Worm (Caenorhabditis elegans): Measurements from ENCODE around the gene sptl-1.
A peak's percentile ranks its signal among the peaks of the same experiment; 100 is the strongest.

The sptl-1 gene

ce11 chrII:23739-24138 lies 27.7 kb upstream of the sptl-1 start:
- TF ChIP-seq med-1 (GFP tag; optimal IDR thresholded peaks at IDR 0.05; ENCODE audit: insufficient read depth) (no peak), ztf-29 (GFP tag; IDR thresholded peaks at IDR 0.05) (no peak), klf-2 (GFP tag; conservative IDR thresholded peaks at IDR 0.05) (no peak), T22C8.4 (GFP tag; IDR thresholded peaks at IDR 0.05) (no peak), ref-1 (GFP tag; conservative IDR thresholded peaks at IDR 0.05) (no peak), flt-1 (GFP tag; IDR thresholded peaks at IDR 0.05) (no peak), ztf-23 (GFP tag; IDR thresholded peaks at IDR 0.05) (no peak), tab-1 (GFP tag; IDR thresholded peaks at IDR 0.05) (no peak), cog-1 (tag; optimal IDR thresholded peaks at IDR 0.05) (no peak)

DNA sequence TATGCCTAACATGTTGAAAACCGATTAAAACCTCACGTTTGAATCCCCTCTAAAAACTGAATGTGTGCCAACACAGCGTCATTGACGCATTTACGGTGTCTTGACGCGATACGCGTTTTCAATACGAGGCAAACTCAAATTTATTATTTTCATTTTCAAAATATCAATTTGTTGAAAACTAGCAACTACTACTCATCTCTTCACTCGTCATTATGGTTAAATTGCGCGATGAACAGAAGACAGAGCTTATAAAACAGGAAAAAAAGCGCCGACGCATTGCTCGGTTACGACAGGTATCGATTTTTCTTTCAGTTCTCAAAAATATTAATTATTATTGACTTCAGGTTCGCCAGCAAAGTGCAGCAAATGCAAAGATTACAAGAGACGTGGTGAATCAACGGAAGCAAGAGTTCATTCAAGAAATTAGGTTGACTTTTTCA lies 26.9 kb upstream of the sptl-1 start, which contains the start of gene enee-1:
enee-1 (plus strand) TSS at position 108 of the 440 bp plus-strand sequence.
- TF ChIP-seq cog-1 (tag; optimal IDR thresholded peaks at IDR 0.05) (peak; percentile 26), ztf-23 (GFP tag; IDR thresholded peaks at IDR 0.05) (0 out of 2 replicates have a peak, but pooled peaks have one; percentile 56), med-1 (GFP tag; optimal IDR thresholded peaks at IDR 0.05; ENCODE audit: insufficient read depth) (no peak)

ce11 chrII:28283-28682 lies 23.2 kb upstream of the sptl-1 start, which contains the start of gene F23F1.4:
Gene F23F1.4, minus strand, starts transcription at chrII:28423.
- no peak for TF ChIP-seq ztf-23 (GFP tag; IDR thresholded peaks at IDR 0.05)

DNA sequence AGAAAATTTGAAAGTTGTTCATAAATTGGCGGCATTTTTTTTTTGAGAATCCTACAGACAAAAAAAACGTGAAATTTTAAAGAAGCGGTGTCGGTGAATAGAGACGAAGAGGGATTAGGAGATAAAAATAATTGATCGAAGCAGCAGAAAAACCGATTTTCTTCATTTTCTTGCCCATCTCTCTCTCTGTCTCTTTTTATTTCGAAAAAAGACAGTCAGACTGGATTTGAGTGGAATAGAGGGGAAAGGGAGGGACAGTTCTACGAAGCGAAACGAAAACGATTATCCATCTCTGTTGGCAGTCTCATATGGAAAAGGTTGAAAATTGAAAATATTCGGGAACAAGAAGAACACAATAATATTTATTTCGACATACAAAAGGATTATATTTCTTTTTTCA lies 21.9 kb upstream of the sptl-1 start:
- TF ChIP-seq ztf-23 (GFP tag; IDR thresholded peaks at IDR 0.05) (no peak), tab-1 (GFP tag; IDR thresholded peaks at IDR 0.05) (no peak), klf-2 (GFP tag; conservative IDR thresholded peaks at IDR 0.05) (no peak), flt-1 (GFP tag; IDR thresholded peaks at IDR 0.05) (no peak), T22C8.4 (GFP tag; IDR thresholded peaks at IDR 0.05) (no peak), cog-1 (tag; optimal IDR thresholded peaks at IDR 0.05) (no peak), ztf-29 (GFP tag; IDR thresholded peaks at IDR 0.05) (no peak), ref-1 (GFP tag; conservative IDR thresholded peaks at IDR 0.05) (no peak), med-1 (GFP tag; optimal IDR thresholded peaks at IDR 0.05; ENCODE audit: insufficient read depth) (no peak)

DNA sequence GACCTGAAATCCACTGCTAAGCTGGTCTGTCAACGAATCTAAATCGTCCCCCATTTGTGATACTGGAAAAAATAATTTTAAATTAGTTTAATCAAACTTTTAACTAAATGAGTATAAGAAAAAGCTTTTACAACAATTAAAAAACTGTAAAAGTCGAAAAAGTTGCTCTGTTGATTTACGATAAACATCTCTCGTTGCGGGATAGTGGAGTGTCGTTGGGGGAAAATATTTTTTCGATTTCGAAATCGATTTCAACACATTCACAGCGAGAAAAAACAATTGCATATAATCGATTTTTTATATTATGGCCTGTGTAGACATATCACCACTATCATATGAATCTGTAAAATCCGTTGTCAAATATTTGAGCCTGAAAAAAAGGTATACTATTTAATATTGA lies 19.9 kb upstream of the sptl-1 start, which contains the start of the genes F23F1.5 and fbxc-54:
F23F1.5 (minus strand) TSS at position 64 of the 400 bp plus-strand sequence.
fbxc-54 (plus strand) TSS at position 199 of the 400 bp plus-strand sequence.
- TF ChIP-seq ref-1 (GFP tag; conservative IDR thresholded peaks at IDR 0.05) (no peak), med-1 (GFP tag; optimal IDR thresholded peaks at IDR 0.05; ENCODE audit: insufficient read depth) (no peak), ztf-23 (GFP tag; IDR thresholded peaks at IDR 0.05) (no peak), klf-2 (GFP tag; conservative IDR thresholded peaks at IDR 0.05) (no peak), cog-1 (tag; optimal IDR thresholded peaks at IDR 0.05) (no peak), T22C8.4 (GFP tag; IDR thresholded peaks at IDR 0.05) (no peak), ztf-29 (GFP tag; IDR thresholded peaks at IDR 0.05) (no peak), tab-1 (GFP tag; IDR thresholded peaks at IDR 0.05) (no peak)

ce11 chrII:33904-34303 lies 17.5 kb upstream of the sptl-1 start, which contains the start of gene F23F1.2:
Gene F23F1.2, plus strand, starts transcription at chrII:34204.
- TF ChIP-seq med-1 (GFP tag; optimal IDR thresholded peaks at IDR 0.05; ENCODE audit: insufficient read depth) = no peak
- no peak for TF ChIP-seq tab-1 (GFP tag; IDR thresholded peaks at IDR 0.05)
- no peak for TF ChIP-seq ztf-29 (GFP tag; IDR thresholded peaks at IDR 0.05)
- no peak for TF ChIP-seq flt-1 (GFP tag; IDR thresholded peaks at IDR 0.05)
- TF ChIP-seq klf-2 (GFP tag; conservative IDR thresholded peaks at IDR 0.05) = no peak
- no peak for TF ChIP-seq cog-1 (tag; optimal IDR thresholded peaks at IDR 0.05)
- TF ChIP-seq ztf-23 (GFP tag; IDR thresholded peaks at IDR 0.05) = no peak
- no peak for TF ChIP-seq T22C8.4 (GFP tag; IDR thresholded peaks at IDR 0.05)
- no peak for TF ChIP-seq ref-1 (GFP tag; conservative IDR thresholded peaks at IDR 0.05)

ce11 chrII:37213-37612 lies 14.2 kb upstream of the sptl-1 start, which contains the start of gene F23F1.6:
Gene F23F1.6, minus strand, starts transcription at chrII:37313.
- TF ChIP-seq klf-2 (GFP tag; conservative IDR thresholded peaks at IDR 0.05) = no peak
- TF ChIP-seq ztf-29 (GFP tag; IDR thresholded peaks at IDR 0.05) = no peak
- no peak for TF ChIP-seq T22C8.4 (GFP tag; IDR thresholded peaks at IDR 0.05)
- no peak for TF ChIP-seq ztf-23 (GFP tag; IDR thresholded peaks at IDR 0.05)
- TF ChIP-seq tab-1 (GFP tag; IDR thresholded peaks at IDR 0.05) = no peak
- no peak for TF ChIP-seq cog-1 (tag; optimal IDR thresholded peaks at IDR 0.05)
- no peak for TF ChIP-seq ref-1 (GFP tag; conservative IDR thresholded peaks at IDR 0.05)

ce11 chrII:39437-39836 lies 12.0 kb upstream of the sptl-1 start, which contains the start of gene spp-24:
Gene spp-24, minus strand, starts transcription at chrII:39537.
- TF ChIP-seq T22C8.4 (GFP tag; IDR thresholded peaks at IDR 0.05) = no peak

DNA sequence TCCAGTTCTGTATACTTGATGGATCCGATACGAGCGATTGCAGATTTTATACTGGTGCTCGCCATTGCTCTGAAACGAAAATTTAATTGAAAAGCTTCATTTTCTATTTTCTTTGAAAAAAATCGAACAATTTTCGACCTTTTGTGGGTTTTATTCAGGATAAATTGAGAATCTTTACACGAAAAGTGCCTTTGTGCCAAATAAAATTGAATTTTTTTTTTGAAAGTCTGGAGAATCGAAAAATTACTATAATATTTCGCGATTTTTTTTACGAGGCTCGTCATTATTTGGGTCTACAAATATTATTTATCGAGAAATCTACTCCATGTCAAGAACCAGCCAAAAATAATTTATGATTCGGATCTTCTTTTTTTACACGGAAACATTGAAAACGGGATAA lies 9.5 kb upstream of the sptl-1 start, which contains the start of gene F23F1.10:
F23F1.10 (minus strand) TSS at position 69 of the 400 bp plus-strand sequence.
- TF ChIP-seq cog-1 (tag; optimal IDR thresholded peaks at IDR 0.05) (no peak), med-1 (GFP tag; optimal IDR thresholded peaks at IDR 0.05; ENCODE audit: insufficient read depth) (no peak), ref-1 (GFP tag; conservative IDR thresholded peaks at IDR 0.05) (no peak), tab-1 (GFP tag; IDR thresholded peaks at IDR 0.05) (no peak), ztf-29 (GFP tag; IDR thresholded peaks at IDR 0.05) (no peak), T22C8.4 (GFP tag; IDR thresholded peaks at IDR 0.05) (no peak)

ce11 chrII:43640-44039 lies 7.8 kb upstream of the sptl-1 start, which contains the start of gene nfyc-1:
Gene nfyc-1, plus strand, starts transcription at chrII:43907.
- TF ChIP-seq cog-1 (tag; optimal IDR thresholded peaks at IDR 0.05) (no peak), ref-1 (GFP tag; conservative IDR thresholded peaks at IDR 0.05) (no peak)

ce11 chrII:44740-45139 lies 6.7 kb upstream of the sptl-1 start, which contains the start of gene rpoa-49:
Gene rpoa-49, plus strand, starts transcription at chrII:45040.
- no peak for TF ChIP-seq ref-1 (GFP tag; conservative IDR thresholded peaks at IDR 0.05)
- TF ChIP-seq med-1 (GFP tag; optimal IDR thresholded peaks at IDR 0.05; ENCODE audit: insufficient read depth) = no peak
- TF ChIP-seq ztf-29 (GFP tag; IDR thresholded peaks at IDR 0.05) = no peak
- no peak for TF ChIP-seq klf-2 (GFP tag; conservative IDR thresholded peaks at IDR 0.05)
- TF ChIP-seq ztf-23 (GFP tag; IDR thresholded peaks at IDR 0.05) = no peak
- TF ChIP-seq T22C8.4 (GFP tag; IDR thresholded peaks at IDR 0.05) = no peak
- TF ChIP-seq tab-1 (GFP tag; IDR thresholded peaks at IDR 0.05) = no peak
- no peak for TF ChIP-seq cog-1 (tag; optimal IDR thresholded peaks at IDR 0.05)
- no peak for TF ChIP-seq flt-1 (GFP tag; IDR thresholded peaks at IDR 0.05)

Measured in whole organism, midembryonic.